Worm (Caenorhabditis elegans) whole organism, young adult: ENCODE results near the gene glb-11.
A peak's percentile ranks its signal among the peaks of the same experiment; 100 is the strongest.

Experiments used
- B0019.2 ChIP-seq: fragments of 200-800 bp; sonication (Bioruptor generic); conservative IDR thresholded peaks from 2 replicates; pipeline ENCODE4 v1.3.6; 2022; ENCODE audit warnings: missing genetic modification reagents, missing genetic modification characterization, missing compliant biosample characterization
- B0261.1 ChIP-seq: sonication (generic microtip); optimal IDR thresholded peaks from 2 replicates; lab custom pipeline; 2016; ENCODE audit warnings: mild to moderate bottlenecking, missing genetic modification characterization, moderate library complexity, missing compliant biosample characterization
- C06A6.2 ChIP-seq: fragments of 200-800 bp; sonication (Bioruptor generic); conservative IDR thresholded peaks from 2 replicates; pipeline ENCODE4 v1.3.6; 2022; ENCODE audit warnings: missing genetic modification characterization, missing compliant biosample characterization
- F23B12.7 ChIP-seq: sonication (generic microtip); optimal IDR thresholded peaks from 2 replicates; lab custom pipeline; 2017; ENCODE audit warnings: missing genetic modification characterization, mild to moderate bottlenecking, missing compliant biosample characterization, antibody characterized with exemption, moderate library complexity; ENCODE audit not compliant: insufficient read depth
- F52B5.7 ChIP-seq: sonication (generic microtip); optimal IDR thresholded peaks from 2 replicates; lab custom pipeline; 2016; ENCODE audit warnings: mild to moderate bottlenecking, missing genetic modification characterization, missing compliant biosample characterization
- F55B11.4 ChIP-seq: sonication (generic microtip); optimal IDR thresholded peaks from 2 replicates; lab custom pipeline; 2016; ENCODE audit warnings: missing compliant biosample characterization, missing genetic modification characterization, borderline replicate concordance; ENCODE audit not compliant: insufficient read depth
- F57C9.4 ChIP-seq: sonication (generic microtip); optimal IDR thresholded peaks from 2 replicates; lab custom pipeline; 2017; ENCODE audit warnings: mild to moderate bottlenecking, missing genetic modification characterization, missing compliant biosample characterization
- T07F8.4 ChIP-seq: sonication (generic microtip); optimal IDR thresholded peaks from 2 replicates; lab custom pipeline; 2016; ENCODE audit warnings: mild to moderate bottlenecking, missing genetic modification characterization, moderate library complexity, missing compliant biosample characterization
- Y79H2A.3 ChIP-seq: fragments of 200-800 bp; sonication (Bioruptor generic); conservative IDR thresholded peaks from 2 replicates; pipeline ENCODE4 v1.3.6; 2022; ENCODE audit warnings: missing genetic modification reagents, missing genetic modification characterization, missing compliant biosample characterization
- ZK185.1 ChIP-seq: sonication (generic microtip); optimal IDR thresholded peaks from 2 replicates; lab custom pipeline; 2016; ENCODE audit warnings: mild to moderate bottlenecking, missing genetic modification characterization, missing compliant biosample characterization; ENCODE audit not compliant: poor library complexity, severe bottlenecking
- aptf-3 ChIP-seq: fragments of 200-800 bp; sonication (Bioruptor generic); IDR thresholded peaks from 2 replicates; pipeline ENCODE4 v1.3.6; 2022; ENCODE audit warnings: missing genetic modification characterization, missing compliant biosample characterization
- athp-1 ChIP-seq: sonication (generic microtip); optimal IDR thresholded peaks from 2 replicates; lab custom pipeline; 2017; ENCODE audit warnings: mild to moderate bottlenecking, missing genetic modification characterization, missing compliant biosample characterization
- ccch-3 ChIP-seq: fragments of 200-800 bp; sonication (Bioruptor generic); optimal IDR thresholded peaks from 2 replicates; lab custom pipeline; 2018; ENCODE audit warnings: mild to moderate bottlenecking, missing genetic modification characterization, missing compliant biosample characterization
- cebp-1 ChIP-seq, 2 experiments: fragments of 200-800 bp in 1 of 2; sonication (Bioruptor generic) in 1 of 2; sonication (generic microtip) in 1 of 2; IDR thresholded peaks in 1 of 2; optimal IDR thresholded peaks in 1 of 2; 2 replicates each; pipeline versions ENCODE4 v1.3.6 to Lab custom; 2017 to 2022; ENCODE audit warnings: missing compliant biosample characterization in 2 of 2, missing genetic modification characterization in 2 of 2, mild to moderate bottlenecking in 1 of 2, missing genetic modification reagents in 1 of 2, moderate library complexity in 1 of 2
- ceh-100 ChIP-seq: fragments of 200-800 bp; sonication (Bioruptor generic); IDR thresholded peaks from 2 replicates; pipeline ENCODE4 v1.3.6; 2022; ENCODE audit warnings: missing genetic modification reagents, missing genetic modification characterization, missing compliant biosample characterization
- ceh-40 ChIP-seq: fragments of 200-800 bp; sonication (Bioruptor generic); IDR thresholded peaks from 2 replicates; pipeline ENCODE4 v1.3.6; 2022; ENCODE audit warnings: missing genetic modification characterization, missing compliant biosample characterization
- ceh-58 ChIP-seq: fragments of 200-800 bp; sonication (Bioruptor generic); IDR thresholded peaks from 2 replicates; pipeline ENCODE4 v1.3.6; 2022; ENCODE audit warnings: missing genetic modification characterization, missing compliant biosample characterization
- die-1 ChIP-seq: sonication (generic microtip); optimal IDR thresholded peaks from 2 replicates; lab custom pipeline; 2016; ENCODE audit warnings: missing genotype, mild to moderate bottlenecking, missing genetic modification characterization, missing compliant biosample characterization
- dox-1 ChIP-seq: fragments of 200-800 bp; sonication (Bioruptor generic); IDR thresholded peaks from 2 replicates; pipeline ENCODE4 v1.3.6; 2022; ENCODE audit warnings: missing genetic modification reagents, missing genetic modification characterization, missing compliant biosample characterization
- egrh-3 ChIP-seq: fragments of 200-800 bp; sonication (Bioruptor generic); IDR thresholded peaks from 2 replicates; pipeline ENCODE4 v1.3.6; 2022; ENCODE audit warnings: missing genetic modification reagents, missing genetic modification characterization, missing compliant biosample characterization
- ekl-4 ChIP-seq: fragments of 200-800 bp; sonication (Bioruptor generic); IDR thresholded peaks from 2 replicates; pipeline ENCODE4 v1.3.6; 2022; ENCODE audit warnings: missing genetic modification reagents, missing genetic modification characterization, missing compliant biosample characterization
- ets-4 ChIP-seq: fragments of 200-800 bp; sonication (Bioruptor generic); optimal IDR thresholded peaks from 2 replicates; lab custom pipeline; 2018; ENCODE audit warnings: mild to moderate bottlenecking, missing genetic modification characterization, missing compliant biosample characterization
- fkh-3 ChIP-seq: sonication (generic microtip); optimal IDR thresholded peaks from 2 replicates; lab custom pipeline; 2016; ENCODE audit warnings: mild to moderate bottlenecking, missing genetic modification characterization, missing compliant biosample characterization
- him-1 ChIP-seq: sonication (generic microtip); optimal IDR thresholded peaks from 2 replicates; lab custom pipeline; 2016; ENCODE audit warnings: missing genotype, missing genetic modification reagents, missing genetic modification characterization, missing compliant biosample characterization
- hmg-1.2 ChIP-seq: fragments of 200-800 bp; sonication (Bioruptor generic); IDR thresholded peaks from 2 replicates; pipeline ENCODE4 v1.3.6; 2022; ENCODE audit warnings: missing genetic modification reagents, missing genetic modification characterization, missing compliant biosample characterization
- hmg-20 ChIP-seq: fragments of 200-800 bp; sonication (Bioruptor generic); IDR thresholded peaks from 2 replicates; pipeline ENCODE4 v1.3.6; 2022; ENCODE audit warnings: missing genetic modification reagents, missing genetic modification characterization, missing compliant biosample characterization
- hrde-1 ChIP-seq: sonication (generic microtip); optimal IDR thresholded peaks from 2 replicates; lab custom pipeline; 2016; ENCODE audit warnings: missing genetic modification characterization, mild to moderate bottlenecking, missing compliant biosample characterization, moderate library complexity, missing genotype, missing genetic modification reagents, borderline replicate concordance
- hsf-1 ChIP-seq: fragments of 200-800 bp; sonication (Bioruptor generic); IDR thresholded peaks from 2 replicates; pipeline ENCODE4 v1.3.6; 2022; ENCODE audit warnings: missing genetic modification reagents, missing genetic modification characterization, missing compliant biosample characterization
- lag-1 ChIP-seq: fragments of 200-800 bp; sonication (Bioruptor generic); IDR thresholded peaks from 2 replicates; pipeline ENCODE4 v1.3.6; 2022; ENCODE audit warnings: missing genetic modification reagents, missing genetic modification characterization, missing compliant biosample characterization
- lin-26 ChIP-seq: fragments of 200-800 bp; sonication (Bioruptor generic); IDR thresholded peaks from 2 replicates; pipeline ENCODE4 v1.3.6; 2022; ENCODE audit warnings: missing genetic modification reagents, missing genetic modification characterization, missing compliant biosample characterization
- lin-54 ChIP-seq: fragments of 200-800 bp; sonication (Bioruptor generic); optimal IDR thresholded peaks from 2 replicates; lab custom pipeline; 2018; ENCODE audit warnings: mild to moderate bottlenecking, missing genetic modification characterization, missing compliant biosample characterization
- nfyb-1 ChIP-seq: fragments of 200-800 bp; sonication (Bioruptor generic); IDR thresholded peaks from 2 replicates; pipeline ENCODE4 v1.3.6; 2022; ENCODE audit warnings: missing genetic modification reagents, missing genetic modification characterization, missing compliant biosample characterization
- nhr-120 ChIP-seq: fragments of 200-800 bp; sonication (Bioruptor generic); IDR thresholded peaks from 2 replicates; pipeline ENCODE4 v1.3.6; 2022; ENCODE audit warnings: missing genetic modification characterization, missing compliant biosample characterization
- nhr-80 ChIP-seq: sonication (generic microtip); optimal IDR thresholded peaks from 2 replicates; lab custom pipeline; 2016; ENCODE audit warnings: missing genetic modification characterization, missing compliant biosample characterization
- pbrm-1 ChIP-seq: fragments of 200-800 bp; sonication (Bioruptor generic); IDR thresholded peaks from 2 replicates; pipeline ENCODE4 v1.3.6; 2022; ENCODE audit warnings: missing genetic modification reagents, missing genetic modification characterization, missing compliant biosample characterization
- snpc-1.1 ChIP-seq: sonication (generic microtip); optimal IDR thresholded peaks from 2 replicates; lab custom pipeline; 2017; ENCODE audit warnings: missing genetic modification characterization, mild to moderate bottlenecking, missing compliant biosample characterization, antibody characterized with exemption, moderate library complexity, missing genotype, missing genetic modification reagents; ENCODE audit not compliant: insufficient read depth
- snpc-1.3 ChIP-seq: sonication (generic microtip); optimal IDR thresholded peaks from 2 replicates; lab custom pipeline; 2017; ENCODE audit warnings: missing genetic modification characterization, mild to moderate bottlenecking, missing compliant biosample characterization, antibody characterized with exemption, moderate library complexity, missing genotype, missing genetic modification reagents; ENCODE audit not compliant: insufficient read depth
- somi-1 ChIP-seq: fragments of 200-800 bp; sonication (Bioruptor generic); optimal IDR thresholded peaks from 2 replicates; lab custom pipeline; 2018; ENCODE audit warnings: mild to moderate bottlenecking, missing genetic modification characterization, missing compliant biosample characterization
- sptf-2 ChIP-seq: fragments of 200-800 bp; sonication (Bioruptor generic); optimal IDR thresholded peaks from 2 replicates; lab custom pipeline; 2018; ENCODE audit warnings: mild to moderate bottlenecking, missing genetic modification characterization, missing compliant biosample characterization
- tbx-9 ChIP-seq: sonication (generic microtip); optimal IDR thresholded peaks from 2 replicates; lab custom pipeline; 2016; ENCODE audit warnings: borderline replicate concordance, missing genetic modification characterization, inconsistent platforms, missing compliant biosample characterization
- tlf-1 ChIP-seq: fragments of 200-800 bp; sonication (Bioruptor generic); optimal IDR thresholded peaks from 2 replicates; lab custom pipeline; 2018; ENCODE audit warnings: mild to moderate bottlenecking, missing genetic modification characterization, missing compliant biosample characterization
- unc-130 ChIP-seq: sonication (generic microtip); optimal IDR thresholded peaks from 2 replicates; lab custom pipeline; 2016; ENCODE audit warnings: missing genetic modification reagents, missing genetic modification characterization, missing compliant biosample characterization
- zfh-2 ChIP-seq: fragments of 200-800 bp; sonication (Bioruptor generic); conservative IDR thresholded peaks from 2 replicates; pipeline ENCODE4 v1.3.6; 2022; ENCODE audit warnings: missing genetic modification reagents, missing genetic modification characterization, missing compliant biosample characterization
- zim-3 ChIP-seq: sonication (generic microtip); optimal IDR thresholded peaks from 2 replicates; lab custom pipeline; 2017; ENCODE audit warnings: mild to moderate bottlenecking, missing genetic modification characterization, moderate library complexity, missing compliant biosample characterization
- ztf-18 ChIP-seq: sonication (generic microtip); optimal IDR thresholded peaks from 2 replicates; lab custom pipeline; 2016; ENCODE audit warnings: missing genotype, mild to moderate bottlenecking, missing genetic modification characterization, missing compliant biosample characterization

Gene glb-11

ce11 chrIII:4018591-4019580, 26.9 kb upstream of the glb-11 start (continued):
- TF ChIP-seq ztf-18 (tag; lab: Kevin White, UChicago) (peak; percentile 25), egrh-3 (GFP tag; lab: Robert Waterston, UW) (peak; percentile 70), snpc-1.3 (tag; lab: Kevin White, UChicago) (no peak), him-1 (tag; lab: Kevin White, UChicago) (no peak), tlf-1 (GFP tag; lab: Kevin White, UChicago) (no peak), lin-26 (no peak), ccch-3 (GFP tag; lab: Kevin White, UChicago) (no peak), unc-130 (GFP tag; lab: Kevin White, UChicago) (no peak), ceh-100 (no peak), cebp-1 (GFP tag; IDR thresholded peaks at IDR 0.05; lab: Robert Waterston, UW) (peak; percentile 29; the same call in 1 of the 2 replicates), cebp-1 (tag; optimal IDR thresholded peaks at IDR 0.05; lab: Kevin White, UChicago) (peak; percentile 60), hsf-1 (peak; percentile 11; the same call in 1 of the 2 replicates), nhr-80 (tag; lab: Kevin White, UChicago) (peak; percentile 88), snpc-1.1 (tag; lab: Kevin White, UChicago) (no peak), ceh-40 (GFP tag; lab: Robert Waterston, UW) (no peak), Y79H2A.3 (GFP tag; lab: Robert Waterston, UW) (no peak), lag-1 (GFP tag; lab: Robert Waterston, UW) (no peak), hrde-1 (tag; lab: Kevin White, UChicago) (no peak), nhr-120 (GFP tag; lab: Robert Waterston, UW) (no peak), F23B12.7 (tag; lab: Kevin White, UChicago) (no peak), F55B11.4 (no peak), nfyb-1 (GFP tag; lab: Robert Waterston, UW) (no peak), ets-4 (GFP tag; lab: Kevin White, UChicago) (peak; percentile 44), ekl-4 (GFP tag; lab: Robert Waterston, UW) (no peak), somi-1 (GFP tag; lab: Kevin White, UChicago) (no peak), T07F8.4 (no peak), hmg-20 (GFP tag; lab: Robert Waterston, UW) (no peak), athp-1 (tag; lab: Kevin White, UChicago) (no peak), dox-1 (GFP tag; lab: Robert Waterston, UW) (peak; percentile 51), ceh-58 (GFP tag; lab: Robert Waterston, UW) (no peak)
- TF ChIP-seq, all 124 proteins: peak for 11

ce11 chrIII:4018095-4018498, 26.1 kb upstream of the glb-11 start:
- no peak for TF ChIP-seq tbx-9 (tag; lab: Kevin White, UChicago)
- no peak for TF ChIP-seq ceh-100
- peak; percentile 97 for TF ChIP-seq zfh-2 (GFP tag; lab: Robert Waterston, UW)
- TF ChIP-seq F52B5.7 (tag; lab: Kevin White, UChicago): no peak
- TF ChIP-seq aptf-3: no peak
- peak; percentile 40; the same call in 1 of the 2 replicates for TF ChIP-seq C06A6.2 (GFP tag; lab: Robert Waterston, UW)
- TF ChIP-seq B0261.1 (tag; lab: Kevin White, UChicago): no peak
- TF ChIP-seq zim-3 (tag; lab: Kevin White, UChicago): no peak
- no peak for TF ChIP-seq die-1 (tag; lab: Kevin White, UChicago)
- TF ChIP-seq lin-54 (GFP tag; lab: Kevin White, UChicago): no peak
- TF ChIP-seq sptf-2 (GFP tag; lab: Kevin White, UChicago): no peak
- no peak for TF ChIP-seq egrh-3 (GFP tag; lab: Robert Waterston, UW)
- no peak for TF ChIP-seq F57C9.4 (tag; lab: Kevin White, UChicago)
- no peak for TF ChIP-seq ZK185.1 (tag; lab: Kevin White, UChicago)
- TF ChIP-seq pbrm-1 (GFP tag; lab: Robert Waterston, UW): peak; percentile 53; the same call in 1 of the 2 replicates
- TF ChIP-seq fkh-3: no peak
- no peak for TF ChIP-seq B0019.2 (GFP tag; lab: Robert Waterston, UW)
- TF ChIP-seq tlf-1 (GFP tag; lab: Kevin White, UChicago): no peak
- TF ChIP-seq hmg-1.2 (GFP tag; lab: Robert Waterston, UW): peak; percentile 30
